Fruit fly (Drosophila melanogaster): ENCODE results near the gene Tsp66E.

The Tsp66E gene

DNA sequence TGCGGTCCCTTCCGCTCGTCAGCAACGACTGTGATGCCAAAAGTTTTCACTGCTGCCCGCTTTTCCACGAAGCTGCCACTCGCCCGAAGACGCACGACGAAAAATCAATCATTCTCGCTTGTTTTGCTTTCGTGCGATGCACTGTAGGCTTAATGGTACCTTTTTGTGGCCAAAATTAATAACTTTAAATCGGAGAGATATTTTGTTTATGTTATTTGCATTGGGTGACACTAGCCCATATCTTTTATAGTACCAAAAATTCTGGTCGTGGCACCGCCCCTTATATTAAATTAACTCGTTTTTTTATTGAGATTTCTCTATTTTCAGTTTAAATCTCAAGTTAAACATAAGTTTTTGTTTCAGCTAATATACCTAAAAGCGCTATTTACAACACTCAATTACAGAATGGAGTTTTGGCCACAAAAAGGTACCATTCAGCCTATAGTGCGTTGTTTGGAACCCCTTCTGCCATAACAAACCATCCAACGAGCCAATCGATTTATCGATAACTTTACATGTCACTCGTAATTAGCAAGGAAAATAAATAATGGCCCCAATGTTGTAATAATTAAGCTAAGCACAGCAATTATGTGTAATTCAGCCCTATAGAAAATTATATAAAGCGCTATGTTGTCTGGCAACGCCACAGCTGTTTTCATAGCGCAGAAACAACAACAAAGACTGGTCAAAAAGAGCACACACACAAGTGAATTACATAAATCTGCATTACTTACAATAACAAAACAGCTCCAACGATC is 41.1 kb downstream of the Tsp66E start:
- TF ChIP-seq CG17385 (GFP tag; optimal IDR thresholded peaks at IDR 0.05) (peak; percentile 72), CG17612 (GFP tag; IDR thresholded peaks at IDR 0.05) (no peak), disco-r (GFP tag; optimal IDR thresholded peaks at IDR 0.05) (peak; percentile 57), CG15514 (GFP tag; optimal IDR thresholded peaks at IDR 0.05) (peak; percentile 57), vvl (GFP tag; IDR thresholded peaks at IDR 0.05) (peak; percentile 14; the same call in 1 of the 2 replicates), CG16813 (GFP tag; IDR thresholded peaks at IDR 0.05; ENCODE audit: partially characterized antibody) (peak; percentile 40; the same call in 2 of the 3 replicates), NfI (GFP tag; optimal IDR thresholded peaks at IDR 0.05) (peak; percentile 51), CG12744 (GFP tag; optimal IDR thresholded peaks at IDR 0.05) (no peak), corto (GFP tag; optimal IDR thresholded peaks at IDR 0.05) (no peak), CG10565 (GFP tag; optimal IDR thresholded peaks at IDR 0.05) (no peak), CG17361 (GFP tag; IDR thresholded peaks at IDR 0.05) (peak; percentile 83), Blimp-1 (GFP tag; optimal IDR thresholded peaks at IDR 0.05) (peak; percentile 59), CG18619 (GFP tag; optimal IDR thresholded peaks at IDR 0.05) (peak; percentile 53), sima (GFP tag; optimal IDR thresholded peaks at IDR 0.05) (no peak), CG3726 (GFP tag; IDR thresholded peaks at IDR 0.05) (no peak), fu2 (GFP tag; optimal IDR thresholded peaks at IDR 0.05) (no peak), CG2129 (GFP tag; IDR thresholded peaks at IDR 0.05; ENCODE audit: partially characterized antibody) (no peak), C15 (GFP tag; IDR thresholded peaks at IDR 0.05) (no peak), CG8924 (tag; optimal IDR thresholded peaks at IDR 0.05) (peak; percentile 60), vnd (GFP tag; IDR thresholded peaks at IDR 0.05; ENCODE audit: partially characterized antibody) (peak; percentile 26; the same call in 1 of the 3 replicates), CG8388 (GFP tag; optimal IDR thresholded peaks at IDR 0.05) (peak; percentile 56), Sin3A (optimal IDR thresholded peaks at IDR 0.05) (no peak), CG10366 (GFP tag; IDR thresholded peaks at IDR 0.05) (no peak), CG18262 (tag; optimal IDR thresholded peaks at IDR 0.05) (peak; percentile 78), tio (GFP tag; optimal IDR thresholded peaks at IDR 0.05) (peak; percentile 31), Dll (GFP tag; IDR thresholded peaks at IDR 0.05; ENCODE audit: partially characterized antibody) (no peak; the same call in 2 of the 4 replicates), Deaf1 (tag; optimal IDR thresholded peaks at IDR 0.05) (peak; percentile 99), CG14667 (GFP tag; IDR thresholded peaks at IDR 0.05) (no peak), so (GFP tag; IDR thresholded peaks at IDR 0.05) (no peak), CG17829 (tag; optimal IDR thresholded peaks at IDR 0.05) (peak; percentile 71), bowl (GFP tag; IDR thresholded peaks at IDR 0.05) (no peak), CG8944 (GFP tag; optimal IDR thresholded peaks at IDR 0.05) (no peak), CG13296 (GFP tag; optimal IDR thresholded peaks at IDR 0.05) (peak; percentile 82), slbo (GFP tag; IDR thresholded peaks at IDR 0.05) (peak; percentile 25), h (optimal IDR thresholded peaks at IDR 0.05) (no peak), CG16815 (GFP tag; optimal IDR thresholded peaks at IDR 0.05) (peak; percentile 34), Sox102F (GFP tag; optimal IDR thresholded peaks at IDR 0.05) (peak; percentile 62), btn (GFP tag; optimal IDR thresholded peaks at IDR 0.05) (no peak), CG4730 (GFP tag; IDR thresholded peaks at IDR 0.05) (no peak), Tbp (GFP tag; optimal IDR thresholded peaks at IDR 0.05) (no peak), kah (GFP tag; optimal IDR thresholded peaks at IDR 0.05) (peak; percentile 4), pan (optimal IDR thresholded peaks at IDR 0.05) (no peak), pan (GFP tag; optimal IDR thresholded peaks at IDR 0.05 in 1 of 2, IDR thresholded peaks at IDR 0.05 in 1 of 2) (peak in 1 of 2 experiments; percentile 16), toy (GFP tag; IDR thresholded peaks at IDR 0.05) (no peak), Awh (GFP tag; IDR thresholded peaks at IDR 0.05) (0 out of 2 replicates have a peak, but pooled peaks have one; percentile 12), GATAe (GFP tag; conservative IDR thresholded peaks at IDR 0.05) (no peak), CG4360 (GFP tag; IDR thresholded peaks at IDR 0.05) (0 out of 2 replicates have a peak, but pooled peaks have one; percentile 4), CG1529 (GFP tag; optimal IDR thresholded peaks at IDR 0.05) (peak; percentile 42), twi (tag; optimal IDR thresholded peaks at IDR 0.05) (no peak), ase (GFP tag; IDR thresholded peaks at IDR 0.05) (no peak), CG6175 (GFP tag; IDR thresholded peaks at IDR 0.05) (no peak)
